Worm (Caenorhabditis elegans) whole organism, L2 larva: ENCODE measurements around the gene D1005.5.

Experiments
- F13H6.1 ChIP-seq: sonication (generic microtip); optimal IDR thresholded peaks from 2 replicates; lab custom pipeline; 2016; ENCODE audit warnings: missing genetic modification characterization, missing compliant biosample characterization
- aly-2 ChIP-seq: fragments of 150-350 bp; optimal IDR thresholded peaks from 2 replicates; lab custom pipeline; 2014; ENCODE audit warnings: missing biosample characterization, missing genetic modification characterization
- ceh-82 ChIP-seq: fragments of 150-350 bp; optimal IDR thresholded peaks from 2 replicates; lab custom pipeline; 2014; ENCODE audit warnings: missing biosample characterization, missing genetic modification characterization
- dmd-4 ChIP-seq: sonication (generic microtip); optimal IDR thresholded peaks from 2 replicates; lab custom pipeline; 2017; ENCODE audit warnings: missing biosample characterization, missing genetic modification characterization
- egl-27 ChIP-seq: sonication (generic microtip); optimal IDR thresholded peaks from 3 replicates; lab custom pipeline; 2017; ENCODE audit warnings: missing biosample characterization, missing genetic modification reagents, missing genetic modification characterization
- nhr-25 ChIP-seq: fragments of 150-350 bp; sonication (generic microtip); optimal IDR thresholded peaks from 3 replicates; lab custom pipeline; 2014; ENCODE audit warnings: missing biosample characterization, missing genetic modification characterization
- skn-1 ChIP-seq: sonication (generic microtip); optimal IDR thresholded peaks from 2 replicates; lab custom pipeline; 2017; ENCODE audit warnings: missing biosample characterization, missing genetic modification characterization
- snpc-4 ChIP-seq: fragments of 150-350 bp; optimal IDR thresholded peaks from 2 replicates; lab custom pipeline; 2014; ENCODE audit warnings: missing biosample characterization, missing genetic modification characterization

ce11 chrX:1521387-1521786, 48.6 kb upstream of the D1005.5 start, which contains the start of gene toca-1:
- no peak for TF ChIP-seq egl-27
- no peak for TF ChIP-seq ceh-82 (tag; lab: Kevin White, UChicago)
- no peak for TF ChIP-seq aly-2
- no peak for TF ChIP-seq dmd-4 (tag; lab: Kevin White, UChicago)
- no peak for TF ChIP-seq nhr-25 (tag; lab: Kevin White, UChicago)
- no peak for TF ChIP-seq F13H6.1 (tag; lab: Kevin White, UChicago)
- no peak for TF ChIP-seq skn-1
- TF ChIP-seq snpc-4 (tag; lab: Kevin White, UChicago): no peak
